Fruit fly (Drosophila melanogaster) whole organism, embryonic: Measurements from ENCODE around the gene Arl5.

Experiments
- Bdp1 ChIP-seq: fragments of 200-800 bp; sonication (Bioruptor generic); optimal IDR thresholded peaks from 3 replicates; lab custom pipeline; 2016; ENCODE audit warnings: missing biosample characterization, missing genetic modification characterization
- Bgb ChIP-seq: fragments of 200-800 bp; sonication (Bioruptor generic); IDR thresholded peaks from 2 replicates; pipeline ENCODE4 v1.3.6; 2022; ENCODE audit warnings: missing biosample characterization, missing genetic modification characterization; ENCODE audit not compliant: partially characterized antibody
- CG10209 ChIP-seq: fragments of 200-800 bp; sonication (Bioruptor generic); optimal IDR thresholded peaks from 3 replicates; lab custom pipeline; 2017; ENCODE audit warnings: missing biosample characterization, mild to moderate bottlenecking, missing genetic modification characterization, missing genetic modification reagents
- CG10274 ChIP-seq: fragments of 200-800 bp; sonication (Bioruptor generic); optimal IDR thresholded peaks from 3 replicates; lab custom pipeline; 2017; ENCODE audit warnings: missing biosample characterization, mild to moderate bottlenecking, missing genetic modification characterization
- CG10979 ChIP-seq: fragments of 200-800 bp; sonication (Bioruptor generic); optimal IDR thresholded peaks from 2 replicates; lab custom pipeline; 2018; ENCODE audit warnings: missing biosample characterization, mild to moderate bottlenecking, missing genetic modification characterization, moderate library complexity
- CG13123 ChIP-seq: fragments of 200-800 bp; sonication (Bioruptor generic); optimal IDR thresholded peaks from 2 replicates; lab custom pipeline; 2016; ENCODE audit warnings: missing biosample characterization, missing genetic modification characterization
- CG1602 ChIP-seq: fragments of 200-800 bp; sonication (Bioruptor generic); optimal IDR thresholded peaks from 3 replicates; lab custom pipeline; 2016; ENCODE audit warnings: missing biosample characterization, missing genetic modification characterization
- CG16779 ChIP-seq: fragments of 200-800 bp; sonication (Bioruptor generic); IDR thresholded peaks from 2 replicates; pipeline ENCODE4 v1.3.6; 2022; ENCODE audit warnings: missing biosample characterization, missing genetic modification characterization
- CG2889 ChIP-seq: fragments of 200-800 bp; sonication (Bioruptor generic); IDR thresholded peaks from 3 replicates; pipeline ENCODE4 v1.3.6; 2022; ENCODE audit warnings: missing biosample characterization, missing genetic modification characterization
- CG30431 ChIP-seq: fragments of 200-800 bp; sonication (Bioruptor generic); optimal IDR thresholded peaks from 2 replicates; lab custom pipeline; 2017; ENCODE audit warnings: missing biosample characterization, missing genetic modification characterization
- CG32767 ChIP-seq: fragments of 200-800 bp; sonication (Bioruptor generic); IDR thresholded peaks from 2 replicates; pipeline ENCODE4 v1.3.6; 2022; ENCODE audit warnings: missing biosample characterization, missing genetic modification characterization
- CG34376 ChIP-seq: fragments of 200-800 bp; sonication (Bioruptor generic); optimal IDR thresholded peaks from 2 replicates; lab custom pipeline; 2018; ENCODE audit warnings: missing biosample characterization, mild to moderate bottlenecking, missing genetic modification characterization
- CG34422 ChIP-seq: fragments of 200-800 bp; sonication (Bioruptor generic); IDR thresholded peaks from 3 replicates; pipeline ENCODE4 v1.3.6; 2022; ENCODE audit warnings: missing biosample characterization, missing genetic modification characterization
- CG3726 ChIP-seq: fragments of 200-800 bp; sonication (Bioruptor generic); IDR thresholded peaks from 3 replicates; pipeline ENCODE4, ENCODE4 v1.3.6; 2022; ENCODE audit warnings: missing biosample characterization, missing genetic modification characterization
- CG4404 ChIP-seq: fragments of 200-800 bp; sonication (Bioruptor generic); IDR thresholded peaks from 2 replicates; pipeline ENCODE4 v1.3.6; 2022; ENCODE audit warnings: missing biosample characterization, missing genetic modification characterization
- CG5953 ChIP-seq: fragments of 200-800 bp; sonication (Bioruptor generic); IDR thresholded peaks from 2 replicates; pipeline ENCODE4 v1.3.6; 2022; ENCODE audit warnings: missing biosample characterization, missing genetic modification characterization
- CG6254 ChIP-seq: fragments of 200-800 bp; sonication (Bioruptor generic); optimal IDR thresholded peaks from 3 replicates; lab custom pipeline; 2017; ENCODE audit warnings: mild to moderate bottlenecking, missing biosample characterization, missing genetic modification reagents, missing genetic modification characterization
- CG7271 ChIP-seq: fragments of 200-800 bp; sonication (Bioruptor generic); optimal IDR thresholded peaks from 2 replicates; lab custom pipeline; 2018; ENCODE audit warnings: missing biosample characterization, mild to moderate bottlenecking, missing genetic modification characterization, moderate library complexity
- CG7372 ChIP-seq: fragments of 200-800 bp; sonication (Bioruptor generic); IDR thresholded peaks from 2 replicates; pipeline ENCODE4 v1.3.6; 2022; ENCODE audit warnings: missing biosample characterization, missing genetic modification characterization
- CG9727 ChIP-seq: fragments of 200-800 bp; sonication (Bioruptor generic); optimal IDR thresholded peaks from 3 replicates; lab custom pipeline; 2017; ENCODE audit warnings: missing biosample characterization, mild to moderate bottlenecking, missing genetic modification characterization
- CG9797 ChIP-seq: fragments of 200-800 bp; sonication (Bioruptor generic); optimal IDR thresholded peaks from 3 replicates; lab custom pipeline; 2018; ENCODE audit warnings: missing biosample characterization, mild to moderate bottlenecking, missing genetic modification characterization
- Dip2 ChIP-seq: fragments of 200-800 bp; sonication (Bioruptor generic); IDR thresholded peaks from 2 replicates; pipeline ENCODE4 v1.3.6; 2022; ENCODE audit warnings: missing biosample characterization, missing genetic modification characterization
- E2f2 ChIP-seq: fragments of 200-800 bp; sonication (Bioruptor generic); IDR thresholded peaks from 2 replicates; pipeline ENCODE4 v1.3.6; 2022; ENCODE audit warnings: missing biosample characterization, missing genetic modification characterization
- Elba2 ChIP-seq: fragments of 200-800 bp; sonication (Bioruptor generic); optimal IDR thresholded peaks from 3 replicates; lab custom pipeline; 2016; ENCODE audit warnings: missing biosample characterization, missing genetic modification characterization
- HLHmδ ChIP-seq: fragments of 200-800 bp; sonication (Bioruptor generic); optimal IDR thresholded peaks from 2 replicates; lab custom pipeline; 2018; ENCODE audit warnings: missing biosample characterization, mild to moderate bottlenecking, missing genetic modification characterization, moderate library complexity
- Max ChIP-seq: fragments of 200-800 bp; sonication (Bioruptor generic); optimal IDR thresholded peaks from 2 replicates; lab custom pipeline; 2016; ENCODE audit warnings: missing biosample characterization, mild to moderate bottlenecking, missing genetic modification characterization
- NFAT ChIP-seq: fragments of 200-800 bp; sonication (Bioruptor generic); IDR thresholded peaks from 2 replicates; pipeline ENCODE4 v1.3.6; 2022; ENCODE audit warnings: missing biosample characterization, missing genetic modification characterization
- Neu2 ChIP-seq: fragments of 200-800 bp; sonication (Bioruptor generic); optimal IDR thresholded peaks from 3 replicates; lab custom pipeline; 2016; ENCODE audit warnings: missing biosample characterization, missing genetic modification characterization, borderline replicate concordance
- Nf-YA ChIP-seq: fragments of 200-800 bp; sonication (Bioruptor generic); IDR thresholded peaks from 2 replicates; pipeline ENCODE4 v1.3.6; 2022; ENCODE audit warnings: missing biosample characterization, missing genetic modification characterization
- Sox100B ChIP-seq: fragments of 200-800 bp; sonication (Bioruptor generic); optimal IDR thresholded peaks from 3 replicates; lab custom pipeline; 2018; ENCODE audit warnings: missing biosample characterization, mild to moderate bottlenecking, missing genetic modification characterization
- Spps ChIP-seq: fragments of 200-800 bp; sonication (Bioruptor generic); optimal IDR thresholded peaks from 2 replicates; lab custom pipeline; 2018; ENCODE audit warnings: missing biosample characterization, mild to moderate bottlenecking, missing genetic modification characterization
- amos ChIP-seq: fragments of 200-800 bp; sonication (Bioruptor generic); IDR thresholded peaks from 2 replicates; pipeline ENCODE4 v1.3.6; 2022; ENCODE audit warnings: missing biosample characterization, missing genetic modification characterization; ENCODE audit not compliant: partially characterized antibody
- ara ChIP-seq: fragments of 200-800 bp; sonication (Bioruptor generic); IDR thresholded peaks from 2 replicates; pipeline ENCODE4 v1.3.6; 2022; ENCODE audit warnings: missing biosample characterization, missing genetic modification characterization
- croc ChIP-seq: fragments of 200-800 bp; sonication (Bioruptor generic); conservative IDR thresholded peaks from 3 replicates; pipeline ENCODE4 v1.3.6; 2022; ENCODE audit warnings: missing biosample characterization, missing genetic modification characterization
- esg ChIP-seq: fragments of 200-800 bp; sonication (Bioruptor generic); conservative IDR thresholded peaks from 2 replicates; pipeline ENCODE4 v1.3.6; 2022; ENCODE audit warnings: missing biosample characterization, missing genetic modification characterization
- fu2 ChIP-seq: fragments of 200-800 bp; sonication (Bioruptor generic); optimal IDR thresholded peaks from 2 replicates; lab custom pipeline; 2016; ENCODE audit warnings: missing biosample characterization, missing genetic modification characterization
- gfzf ChIP-seq: fragments of 200-800 bp; sonication (Bioruptor generic); optimal IDR thresholded peaks from 2 replicates; lab custom pipeline; 2016; ENCODE audit warnings: missing biosample characterization, mild to moderate bottlenecking, missing genetic modification characterization, moderate library complexity
- gsb-n ChIP-seq: fragments of 200-800 bp; sonication (Bioruptor generic); optimal IDR thresholded peaks from 3 replicates; lab custom pipeline; 2018; ENCODE audit warnings: missing biosample characterization, mild to moderate bottlenecking, missing genetic modification characterization
- jigr1 ChIP-seq: fragments of 200-800 bp; sonication (Bioruptor generic); IDR thresholded peaks from 3 replicates; pipeline ENCODE4 v1.3.6; 2022; ENCODE audit warnings: missing biosample characterization, missing genetic modification characterization
- ken ChIP-seq: fragments of 200-800 bp; sonication (Bioruptor generic); IDR thresholded peaks from 3 replicates; pipeline ENCODE4 v1.3.6; 2022; ENCODE audit warnings: missing biosample characterization, missing genetic modification characterization
- lbe ChIP-seq: fragments of 200-800 bp; sonication (Bioruptor generic); optimal IDR thresholded peaks from 2 replicates; lab custom pipeline; 2016; ENCODE audit warnings: missing biosample characterization, mild to moderate bottlenecking, missing genetic modification characterization
- lmd ChIP-seq: fragments of 200-800 bp; sonication (Bioruptor generic); IDR thresholded peaks from 2 replicates; pipeline ENCODE4 v1.3.6; 2022; ENCODE audit warnings: missing biosample characterization, missing genetic modification characterization
- nerfin-2 ChIP-seq: fragments of 200-800 bp; sonication (Bioruptor generic); IDR thresholded peaks from 2 replicates; pipeline ENCODE4 v1.3.6; 2022; ENCODE audit warnings: missing biosample characterization, missing genetic modification characterization; ENCODE audit not compliant: partially characterized antibody
- onecut ChIP-seq: fragments of 200-800 bp; sonication (Bioruptor generic); IDR thresholded peaks from 2 replicates; pipeline ENCODE4 v1.3.6; 2022; ENCODE audit warnings: missing biosample characterization, missing genetic modification characterization
- prd ChIP-seq, 3 experiments: fragments of >200 bp in 2 of 3; fragments of 200-800 bp in 1 of 3; sonication (Bioruptor generic) in 1 of 3; optimal IDR thresholded peaks in 2 of 3; IDR thresholded peaks in 1 of 3; 2 replicates in 2 of 3; 3 replicates in 1 of 3; pipeline versions ENCODE4 v1.3.6 to Lab custom; 2017 to 2022; ENCODE audit warnings: missing biosample characterization in 1 of 3, missing genetic modification characterization in 1 of 3
- slou ChIP-seq: fragments of 200-800 bp; sonication (Bioruptor generic); optimal IDR thresholded peaks from 3 replicates; lab custom pipeline; 2016; ENCODE audit warnings: missing biosample characterization, missing genetic modification characterization
- sna ChIP-seq: fragments of 200-800 bp; sonication (Bioruptor generic); IDR thresholded peaks from 2 replicates; pipeline ENCODE4 v1.3.6; 2022; ENCODE audit warnings: missing biosample characterization, missing genetic modification characterization; ENCODE audit not compliant: partially characterized antibody
- sug ChIP-seq: fragments of 200-800 bp; optimal IDR thresholded peaks from 2 replicates; lab custom pipeline; 2019; ENCODE audit warnings: missing biosample characterization, mild to moderate bottlenecking, missing genetic modification characterization, moderate library complexity
- yki ChIP-seq: fragments of >200 bp; optimal IDR thresholded peaks from 3 replicates; lab custom pipeline; 2018

Arl5 gene

DNA sequence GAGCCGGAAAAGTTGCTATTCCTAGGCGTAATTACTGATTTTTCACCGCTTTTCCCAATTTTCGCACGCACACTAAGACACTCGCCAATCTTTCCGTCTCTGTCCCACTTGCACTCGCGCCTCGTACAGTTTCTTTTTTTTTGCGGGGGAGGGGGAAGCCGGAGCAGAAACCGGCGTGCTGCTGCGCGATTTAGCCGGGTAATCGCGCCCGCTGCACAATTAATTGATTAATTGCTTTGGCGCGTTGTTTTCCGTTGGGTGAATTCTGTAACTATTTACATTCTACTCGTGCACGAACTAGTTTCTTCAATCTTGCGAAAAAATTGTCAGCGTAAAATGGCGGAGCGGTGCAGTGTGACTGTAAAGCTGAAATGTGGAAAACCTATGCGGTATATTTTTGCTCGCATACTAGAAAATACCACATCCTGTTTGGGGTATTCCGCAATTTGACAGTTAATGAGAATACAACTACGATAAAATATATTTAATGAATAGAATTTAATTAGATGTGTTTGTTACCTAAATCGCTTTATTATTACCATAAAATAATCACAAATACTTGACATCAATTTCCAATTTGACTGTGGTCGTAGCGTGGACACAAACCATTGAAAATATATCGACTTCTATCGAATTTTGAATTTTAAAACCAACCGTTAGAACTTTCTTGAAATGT is 15.6 kb upstream of the Arl5 start, which contains the start of gene Cpsf6 (continued):
- TF ChIP-seq nerfin-2 (0 out of 2 replicates have a peak, but pooled peaks have one; percentile 18), Nf-YA (GFP tag; lab: Robert Waterston, UW) (peak; percentile 32; the same call in 1 of the 2 replicates), prd (optimal IDR thresholded peaks at IDR 0.05; lab: Kevin White, UChicago) (no peak), prd (GFP tag; IDR thresholded peaks at IDR 0.05; lab: Robert Waterston, UW) (peak; percentile 74), ara (GFP tag; lab: Robert Waterston, UW) (peak; percentile 18; the same call in 1 of the 2 replicates), CG32767 (peak; percentile 94), CG6254 (GFP tag; lab: Kevin White, UChicago) (no peak), CG9797 (GFP tag; lab: Kevin White, UChicago) (peak; percentile 84), Spps (tag; lab: Kevin White, UChicago) (peak; percentile 38), slou (no peak), esg (GFP tag; lab: Robert Waterston, UW) (peak; percentile 37; the same call in 1 of the 2 replicates), gfzf (GFP tag; lab: Kevin White, UChicago) (peak; percentile 79), Elba2 (peak; percentile 16), HLHmδ (GFP tag; lab: Kevin White, UChicago) (no peak), CG10209 (peak; percentile 63), sna (GFP tag; lab: Robert Waterston, UW) (no peak), Bdp1 (GFP tag; lab: Kevin White, UChicago) (peak; percentile 29), yki (lab: Kevin White, UChicago) (no peak), CG13123 (GFP tag; lab: Kevin White, UChicago) (no peak), CG34376 (GFP tag; lab: Kevin White, UChicago) (no peak), E2f2 (GFP tag; lab: Robert Waterston, UW) (peak; percentile 79), Bgb (peak; percentile 31; the same call in 1 of the 2 replicates), Dip2 (GFP tag; lab: Robert Waterston, UW) (no peak), lmd (GFP tag; lab: Robert Waterston, UW) (peak; percentile 44; the same call in 1 of the 2 replicates), CG4404 (GFP tag; lab: Robert Waterston, UW) (0 out of 2 replicates have a peak, but pooled peaks have one; percentile 15), Max (GFP tag; lab: Kevin White, UChicago) (peak; percentile 51), CG9727 (GFP tag; lab: Kevin White, UChicago) (peak; percentile 48), fu2 (no peak), CG10979 (tag; lab: Kevin White, UChicago) (peak; percentile 64), gsb-n (peak; percentile 49), ken (GFP tag; lab: Robert Waterston, UW) (peak; percentile 43; the same call in 1 of the 3 replicates), CG10274 (GFP tag; lab: Kevin White, UChicago) (no peak), amos (no peak), onecut (GFP tag; lab: Robert Waterston, UW) (0 out of 2 replicates have a peak, but pooled peaks have one; percentile 10), CG3726 (GFP tag; lab: Robert Waterston, UW) (no peak), CG16779 (GFP tag; lab: Robert Waterston, UW) (no peak; the same call in 1 of the 2 replicates), CG7271 (tag; lab: Kevin White, UChicago) (peak; percentile 42), CG5953 (GFP tag; lab: Robert Waterston, UW) (no peak), Neu2 (no peak), NFAT (GFP tag; lab: Robert Waterston, UW) (no peak; the same call in 1 of the 2 replicates), CG34422 (GFP tag; lab: Robert Waterston, UW) (peak; percentile 96), croc (GFP tag; lab: Robert Waterston, UW) (peak; percentile 34; the same call in 1 of the 3 replicates), jigr1 (GFP tag; lab: Robert Waterston, UW) (no peak), sug (tag; lab: Kevin White, UChicago) (peak; percentile 68), CG7372 (GFP tag; lab: Robert Waterston, UW) (peak; percentile 68), CG1602 (peak; percentile 74), CG2889 (GFP tag; lab: Robert Waterston, UW) (0 out of 3 replicates have a peak, but pooled peaks have one; percentile 47), lbe (GFP tag; lab: Kevin White, UChicago) (peak; percentile 67), Sox100B (GFP tag; lab: Kevin White, UChicago) (peak; percentile 35), CG30431 (no peak)
